Worm (Caenorhabditis elegans) whole organism, L4 larva: Measurements from ENCODE around the gene cest-31.

ENCODE experiments used
- F37D6.2 ChIP-seq: sonication (generic microtip); optimal IDR thresholded peaks from 2 replicates; lab custom pipeline; 2016; ENCODE audit warnings: mild to moderate bottlenecking, missing genetic modification characterization, missing compliant biosample characterization
- R02D3.7 ChIP-seq: fragments of 150-350 bp; sonication (generic microtip); optimal IDR thresholded peaks from 3 replicates; lab custom pipeline; 2014; ENCODE audit warnings: missing biosample characterization, missing genetic modification characterization
- Y48G9A.11 ChIP-seq: fragments of 200-800 bp; sonication (Bioruptor generic); IDR thresholded peaks from 2 replicates; pipeline ENCODE4 v1.3.6; 2022; ENCODE audit warnings: missing genetic modification reagents, missing genetic modification characterization, missing compliant biosample characterization
- Y5F2A.4 ChIP-seq: fragments of 200-800 bp; sonication (Bioruptor generic); optimal IDR thresholded peaks from 2 replicates; lab custom pipeline; 2018; ENCODE audit warnings: mild to moderate bottlenecking, missing genetic modification characterization, missing compliant biosample characterization
- ZK546.5 ChIP-seq, 2 experiments: sonication (generic microtip); optimal IDR thresholded peaks; 2 replicates each; lab custom pipeline; 2017; ENCODE audit warnings: missing biosample characterization in 2 of 2, missing genetic modification characterization in 2 of 2
- aha-1 ChIP-seq: fragments of 150-350 bp; peaks from one replicate; lab custom pipeline; 2014; ENCODE audit warnings: missing biosample characterization, missing genetic modification characterization
- aly-2 ChIP-seq: sonication (generic microtip); optimal IDR thresholded peaks from 2 replicates; lab custom pipeline; 2018; ENCODE audit warnings: missing biosample characterization, missing genetic modification characterization
- arid-1 ChIP-seq: fragments of 200-800 bp; sonication (Bioruptor generic); conservative IDR thresholded peaks from 2 replicates; pipeline ENCODE4 v1.3.6; 2022; ENCODE audit warnings: missing genetic modification reagents, missing genetic modification characterization, missing compliant biosample characterization
- ceh-28 ChIP-seq: fragments of 150-350 bp; optimal IDR thresholded peaks from 2 replicates; lab custom pipeline; 2014; ENCODE audit warnings: missing biosample characterization, missing genetic modification reagents, missing genetic modification characterization
- ceh-82 ChIP-seq: sonication (generic microtip); optimal IDR thresholded peaks from 2 replicates; lab custom pipeline; 2017; ENCODE audit warnings: missing biosample characterization, missing genetic modification characterization
- ces-1 ChIP-seq: fragments of 150-350 bp; sonication (generic microtip); optimal IDR thresholded peaks from 4 replicates; lab custom pipeline; 2014; ENCODE audit warnings: missing biosample characterization, missing genetic modification reagents, missing genetic modification characterization
- ctbp-1 ChIP-seq: fragments of 200-800 bp; sonication (Bioruptor generic); IDR thresholded peaks from 2 replicates; pipeline ENCODE4 v1.3.6; 2022; ENCODE audit warnings: missing genetic modification reagents, missing genetic modification characterization, missing compliant biosample characterization
- daf-19 ChIP-seq: fragments of 200-800 bp; sonication (Bioruptor generic); conservative IDR thresholded peaks from 2 replicates; pipeline ENCODE4 v1.3.6; 2022; ENCODE audit warnings: missing genetic modification characterization, missing compliant biosample characterization
- daf-8 ChIP-seq: fragments of 200-800 bp; sonication (Bioruptor generic); IDR thresholded peaks from 2 replicates; pipeline ENCODE4 v1.3.6; 2022; ENCODE audit warnings: missing genetic modification characterization, missing compliant biosample characterization
- dmd-6 ChIP-seq: fragments of 200-800 bp; sonication (Bioruptor generic); IDR thresholded peaks from 2 replicates; pipeline ENCODE4 v1.3.6; 2022; ENCODE audit warnings: missing genetic modification reagents, missing genetic modification characterization, missing compliant biosample characterization
- egl-43 ChIP-seq: fragments of 200-800 bp; sonication (Bioruptor generic); IDR thresholded peaks from 2 replicates; pipeline ENCODE4 v1.3.6; 2022; ENCODE audit warnings: missing genetic modification reagents, missing genetic modification characterization, missing compliant biosample characterization
- fkh-10 ChIP-seq: fragments of 150-350 bp; optimal IDR thresholded peaks from 2 replicates; lab custom pipeline; 2014; ENCODE audit warnings: missing biosample characterization, missing genetic modification reagents, missing genetic modification characterization
- fos-1 ChIP-seq: fragments of 150-350 bp; optimal IDR thresholded peaks from 2 replicates; lab custom pipeline; 2014; ENCODE audit warnings: missing biosample characterization, missing genetic modification characterization
- hif-1 ChIP-seq, 2 experiments: sonication (generic microtip); optimal IDR thresholded peaks; 2 replicates each; lab custom pipeline; 2016 to 2017; ENCODE audit warnings: missing compliant biosample characterization in 2 of 2, missing genetic modification characterization in 2 of 2, missing genetic modification reagents in 2 of 2, missing genotype in 2 of 2, mild to moderate bottlenecking in 1 of 2
- hlh-11 ChIP-seq: fragments of 200-800 bp; sonication (Bioruptor generic); optimal IDR thresholded peaks from 2 replicates; lab custom pipeline; 2018; ENCODE audit warnings: mild to moderate bottlenecking, missing genetic modification characterization, missing compliant biosample characterization
- hlh-30 ChIP-seq: sonication (generic microtip); optimal IDR thresholded peaks from 2 replicates; lab custom pipeline; 2017; ENCODE audit warnings: antibody characterized with exemption, mild to moderate bottlenecking, missing genetic modification characterization, missing compliant biosample characterization; ENCODE audit not compliant: insufficient read depth
- hmg-1.1 ChIP-seq: fragments of 200-800 bp; sonication (Bioruptor generic); IDR thresholded peaks from 2 replicates; pipeline ENCODE4 v1.3.6; 2022; ENCODE audit warnings: missing genetic modification reagents, missing genetic modification characterization, missing compliant biosample characterization
- lin-15B ChIP-seq: fragments of 150-350 bp; sonication (generic microtip); optimal IDR thresholded peaks from 3 replicates; lab custom pipeline; 2014; ENCODE audit warnings: missing biosample characterization, missing genetic modification characterization
- lin-39 ChIP-seq: fragments of 150-350 bp; optimal IDR thresholded peaks from 2 replicates; lab custom pipeline; 2014; ENCODE audit warnings: missing biosample characterization, missing genetic modification reagents, missing genetic modification characterization
- lsy-2 ChIP-seq, 2 experiments: fragments of 150-350 bp in 1 of 2; sonication (generic microtip) in 1 of 2; optimal IDR thresholded peaks; 2 replicates each; lab custom pipeline; 2014 to 2017; ENCODE audit warnings: missing biosample characterization in 2 of 2, missing genetic modification characterization in 2 of 2
- mdl-1 ChIP-seq, 2 experiments: fragments of 150-350 bp in 1 of 2; sonication (generic microtip) in 1 of 2; optimal IDR thresholded peaks; 2 replicates each; lab custom pipeline; 2014 to 2017; ENCODE audit warnings: missing biosample characterization in 2 of 2, missing genetic modification characterization in 2 of 2
- mdt-29 ChIP-seq: fragments of 200-800 bp; sonication (Bioruptor generic); IDR thresholded peaks from 2 replicates; pipeline ENCODE4 v1.3.6; 2022; ENCODE audit warnings: missing genetic modification reagents, missing genetic modification characterization, missing compliant biosample characterization
- mep-1 ChIP-seq: fragments of 150-350 bp; sonication (generic microtip); optimal IDR thresholded peaks from 3 replicates; lab custom pipeline; 2014; ENCODE audit warnings: missing biosample characterization, missing genetic modification characterization
- mes-2 ChIP-seq: sonication (generic microtip); optimal IDR thresholded peaks from 2 replicates; lab custom pipeline; 2016; ENCODE audit warnings: missing genotype, mild to moderate bottlenecking, missing genetic modification characterization, missing compliant biosample characterization; ENCODE audit not compliant: poor library complexity, severe bottlenecking
- mxl-2 ChIP-seq: fragments of 200-800 bp; sonication (Bioruptor generic); conservative IDR thresholded peaks from 2 replicates; pipeline ENCODE4 v1.3.6; 2022; ENCODE audit warnings: missing genetic modification reagents, missing genetic modification characterization, missing compliant biosample characterization
- mxl-3 ChIP-seq: fragments of 200-800 bp; sonication (Bioruptor generic); optimal IDR thresholded peaks from 2 replicates; lab custom pipeline; 2018; ENCODE audit warnings: mild to moderate bottlenecking, missing genetic modification characterization, missing compliant biosample characterization
- nhr-102 ChIP-seq: sonication (generic microtip); optimal IDR thresholded peaks from 2 replicates; lab custom pipeline; 2016; ENCODE audit warnings: mild to moderate bottlenecking, missing genetic modification characterization, moderate library complexity, missing compliant biosample characterization
- nhr-42 ChIP-seq: fragments of 200-800 bp; sonication (Bioruptor generic); IDR thresholded peaks from 2 replicates; pipeline ENCODE4 v1.3.6; 2022; ENCODE audit warnings: missing genetic modification characterization, missing compliant biosample characterization
- nhr-48 ChIP-seq: sonication (generic microtip); optimal IDR thresholded peaks from 2 replicates; lab custom pipeline; 2016; ENCODE audit warnings: mild to moderate bottlenecking, missing genetic modification characterization, missing compliant biosample characterization
- nhr-6 ChIP-seq: fragments of 150-350 bp; optimal IDR thresholded peaks from 2 replicates; lab custom pipeline; 2014; ENCODE audit warnings: missing biosample characterization, missing genetic modification characterization
- pqm-1 ChIP-seq: sonication (generic microtip); optimal IDR thresholded peaks from 2 replicates; lab custom pipeline; 2017; ENCODE audit warnings: missing biosample characterization, missing genetic modification characterization
- rbr-2 ChIP-seq: sonication (generic microtip); optimal IDR thresholded peaks from 2 replicates; lab custom pipeline; 2016; ENCODE audit warnings: missing genotype, missing genetic modification characterization, missing compliant biosample characterization
- saeg-2 ChIP-seq: fragments of 200-800 bp; sonication (Bioruptor generic); IDR thresholded peaks from 2 replicates; pipeline ENCODE4 v1.3.6; 2022; ENCODE audit warnings: missing genetic modification reagents, missing genetic modification characterization, missing compliant biosample characterization
- set-16 ChIP-seq: fragments of 200-800 bp; sonication (Bioruptor generic); IDR thresholded peaks from 2 replicates; pipeline ENCODE4 v1.3.6; 2022; ENCODE audit warnings: missing genetic modification reagents, missing genetic modification characterization, missing compliant biosample characterization
- skn-1 ChIP-seq: fragments of 150-350 bp; optimal IDR thresholded peaks from 2 replicates; lab custom pipeline; 2014; ENCODE audit warnings: missing biosample characterization, missing genetic modification characterization
- spr-1 ChIP-seq: sonication (generic microtip); optimal IDR thresholded peaks from 2 replicates; lab custom pipeline; 2016; ENCODE audit warnings: mild to moderate bottlenecking, missing genetic modification characterization, missing compliant biosample characterization
- spr-3 ChIP-seq: fragments of 200-800 bp; sonication (Bioruptor generic); optimal IDR thresholded peaks from 2 replicates; lab custom pipeline; 2018; ENCODE audit warnings: mild to moderate bottlenecking, missing genetic modification characterization, missing compliant biosample characterization
- tra-1 ChIP-seq: fragments of 200-800 bp; sonication (Bioruptor generic); IDR thresholded peaks from 2 replicates; pipeline ENCODE4 v1.3.6; 2022; ENCODE audit warnings: missing genetic modification reagents, missing genetic modification characterization, missing compliant biosample characterization
- vab-7 ChIP-seq: fragments of 200-800 bp; sonication (Bioruptor generic); IDR thresholded peaks from 2 replicates; pipeline ENCODE4 v1.3.6; 2022; ENCODE audit warnings: missing genetic modification reagents, missing genetic modification characterization, missing compliant biosample characterization

Gene cest-31

ce11 chrV:6658765-6659164, 15.3 kb upstream of the cest-31 start:
- TF ChIP-seq ceh-28 (tag; lab: Kevin White, UChicago) (no peak), mep-1 (peak; percentile 57), arid-1 (no peak), hmg-1.1 (GFP tag; lab: Robert Waterston, UW) (peak; percentile 73), mes-2 (peak; percentile 18), lsy-2 (tag; optimal IDR thresholded peaks at IDR 0.05; lab: Kevin White, UChicago) (peak in 1 of 2 experiments; percentile 19), Y5F2A.4 (GFP tag; lab: Kevin White, UChicago) (no peak), hlh-30 (tag; lab: Kevin White, UChicago) (peak; percentile 85), ZK546.5 (tag; optimal IDR thresholded peaks at IDR 0.05; lab: Kevin White, UChicago) (no peak), daf-8 (no peak), saeg-2 (no peak), mxl-3 (GFP tag; lab: Kevin White, UChicago) (peak; percentile 24), egl-43 (GFP tag; lab: Robert Waterston, UW) (peak; percentile 74), vab-7 (GFP tag; lab: Robert Waterston, UW) (peak; percentile 24; the same call in 1 of the 2 replicates), hif-1 (tag; optimal IDR thresholded peaks at IDR 0.05; lab: Kevin White, UChicago) (peak in 1 of 2 experiments; percentile 62), dmd-6 (peak; percentile 30; the same call in 1 of the 2 replicates), fkh-10 (GFP tag; lab: Kevin White, UChicago) (peak; percentile 69), set-16 (GFP tag; lab: Robert Waterston, UW) (peak; percentile 64), rbr-2 (tag; lab: Kevin White, UChicago) (peak; percentile 74), ctbp-1 (no peak), ceh-82 (tag; lab: Kevin White, UChicago) (no peak), F37D6.2 (peak; percentile 30), skn-1 (tag; lab: Kevin White, UChicago) (no peak), aha-1 (tag; lab: Kevin White, UChicago) (peak; percentile 85), hlh-11 (tag; lab: Kevin White, UChicago) (peak; percentile 35), Y48G9A.11 (GFP tag; lab: Robert Waterston, UW) (0 out of 2 replicates have a peak, but pooled peaks have one; percentile 24), mdl-1 (tag; optimal IDR thresholded peaks at IDR 0.05; lab: Kevin White, UChicago) (peak in 1 of 2 experiments; percentile 83), lin-15B (tag; lab: Kevin White, UChicago) (no peak), aly-2 (no peak)

ce11 chrV:6659533-6659932, 14.5 kb upstream of the cest-31 start:
- TF ChIP-seq aha-1 (tag; lab: Kevin White, UChicago): peak; percentile 92
- no peak for TF ChIP-seq daf-19 (GFP tag; lab: Robert Waterston, UW)
- TF ChIP-seq, all 104 proteins: peak for 1

- TF ChIP-seq tra-1: no peak
- TF ChIP-seq nhr-6 (tag; lab: Kevin White, UChicago): no peak
- TF ChIP-seq mdt-29 (GFP tag; lab: Robert Waterston, UW): no peak
- TF ChIP-seq nhr-102: peak; percentile 23
- no peak for TF ChIP-seq lin-39 (tag; lab: Kevin White, UChicago)
- no peak for TF ChIP-seq spr-3 (GFP tag; lab: Kevin White, UChicago)
- no peak for TF ChIP-seq fos-1 (tag; lab: Kevin White, UChicago)
- no peak for TF ChIP-seq R02D3.7 (tag; lab: Kevin White, UChicago)
- TF ChIP-seq spr-1 (tag; lab: Kevin White, UChicago): no peak
- TF ChIP-seq pqm-1: no peak
- no peak for TF ChIP-seq nhr-42
- no peak for TF ChIP-seq hlh-30 (tag; lab: Kevin White, UChicago)
- peak; percentile 61 for TF ChIP-seq ces-1 (GFP tag; lab: Kevin White, UChicago)
- no peak for TF ChIP-seq mxl-2 (GFP tag; lab: Robert Waterston, UW)
- TF ChIP-seq lsy-2 (tag; optimal IDR thresholded peaks at IDR 0.05; lab: Kevin White, UChicago): peak in 1 of 2 experiments; percentile 12
- peak; percentile 5 for TF ChIP-seq mes-2
- TF ChIP-seq nhr-48 (tag; lab: Kevin White, UChicago): peak; percentile 15
Measured at ce11 chrV:6661658-6662057, 12.4 kb upstream of the cest-31 start.
